Worm (Caenorhabditis elegans) whole organism, late embryonic: ENCODE results near the gene str-161.

Source experiments
- ceh-24 ChIP-seq: sonication (generic microtip); optimal IDR thresholded peaks from 2 replicates; lab custom pipeline; 2016; ENCODE audit warnings: mild to moderate bottlenecking, missing genetic modification characterization, missing compliant biosample characterization
- fkh-10 ChIP-seq: fragments of 150-350 bp; optimal IDR thresholded peaks from 2 replicates; lab custom pipeline; 2014; ENCODE audit warnings: missing biosample characterization, missing genetic modification reagents, missing genetic modification characterization
- hlh-13 ChIP-seq: fragments of 200-800 bp; sonication (Bioruptor generic); optimal IDR thresholded peaks from 2 replicates; lab custom pipeline; 2018; ENCODE audit warnings: mild to moderate bottlenecking, missing genetic modification characterization, missing compliant biosample characterization
- nhr-11 ChIP-seq: fragments of 150-350 bp; optimal IDR thresholded peaks from 2 replicates; lab custom pipeline; 2014; ENCODE audit warnings: missing biosample characterization, missing genetic modification characterization
- pha-4 ChIP-seq: fragments of 150-350 bp; optimal IDR thresholded peaks from 2 replicates; lab custom pipeline; 2018; ENCODE audit warnings: missing biosample characterization, missing genetic modification reagents, missing genetic modification characterization

DNA sequence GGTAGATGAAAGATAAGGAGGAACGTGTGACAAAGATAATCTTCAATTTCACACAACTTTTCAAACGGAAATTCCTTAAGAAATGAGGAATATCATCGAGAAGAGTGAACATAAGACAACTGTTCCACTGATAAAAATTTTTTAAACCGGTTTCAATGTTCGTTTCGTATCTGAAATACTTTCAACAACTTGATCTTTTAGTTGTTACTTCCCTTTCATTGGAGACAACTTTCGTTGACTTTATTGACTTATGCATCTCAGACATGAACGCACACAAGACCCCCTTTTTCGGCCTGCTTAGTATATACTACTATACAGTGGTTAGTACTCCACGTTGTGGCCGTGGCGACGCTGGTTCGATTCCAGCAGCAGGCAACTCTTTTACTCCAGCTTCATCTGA, 42.4 kb downstream of the str-161 start, which contains the start of the genes Y17G9A.4 and str-173:
- no peak for TF ChIP-seq fkh-10
- no peak for TF ChIP-seq hlh-13 (GFP tag; lab: Kevin White, UChicago)
- no peak for TF ChIP-seq pha-4 (tag; lab: Kevin White, UChicago)
- no peak for TF ChIP-seq ceh-24 (tag; lab: Kevin White, UChicago)
- no peak for TF ChIP-seq nhr-11 (tag; lab: Kevin White, UChicago)
